Worm (Caenorhabditis elegans) whole organism, L1 larva: ENCODE data around the gene mob-2.

Experiments
- fos-1 ChIP-seq: fragments of 150-350 bp; optimal IDR thresholded peaks from 2 replicates; lab custom pipeline; 2014; ENCODE audit warnings: missing biosample characterization, missing genetic modification characterization
- mdl-1 ChIP-seq, 2 experiments: fragments of 150-350 bp; optimal IDR thresholded peaks; 2 replicates each; lab custom pipeline; 2014 to 2017; ENCODE audit warnings: missing biosample characterization in 2 of 2, missing genetic modification characterization in 2 of 2, inconsistent platforms in 1 of 2
- nhr-77 ChIP-seq: fragments of 150-350 bp; optimal IDR thresholded peaks from 2 replicates; lab custom pipeline; 2014; ENCODE audit warnings: missing biosample characterization, missing genetic modification characterization
- skn-1 ChIP-seq: fragments of 150-350 bp; optimal IDR thresholded peaks from 2 replicates; lab custom pipeline; 2014; ENCODE audit warnings: missing biosample characterization, missing genetic modification characterization

DNA sequence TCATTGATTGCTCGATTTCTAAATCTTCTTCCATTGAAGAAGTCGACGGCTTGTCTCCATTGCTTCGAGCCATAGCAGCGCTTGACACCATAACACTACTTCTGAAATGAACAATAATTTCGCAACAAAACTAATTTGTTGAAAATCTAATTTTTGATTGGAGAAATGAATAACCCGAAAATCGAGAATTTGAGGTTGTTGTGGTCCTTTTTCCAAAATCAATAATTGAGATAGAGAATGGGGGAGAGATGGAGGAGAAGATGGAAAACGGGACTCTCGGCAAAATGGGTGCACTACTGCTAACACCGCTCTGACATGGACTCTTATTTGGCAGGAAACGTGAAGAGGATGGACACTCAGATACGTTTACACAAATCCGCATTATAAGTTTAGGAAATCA, 47.7 kb downstream of the mob-2 start, which contains the start of gene snx-17:
- no peak for TF ChIP-seq nhr-77 (tag; lab: Kevin White, UChicago)
- TF ChIP-seq skn-1 (tag; lab: Kevin White, UChicago): no peak
- TF ChIP-seq fos-1: no peak
- TF ChIP-seq mdl-1 (tag; optimal IDR thresholded peaks at IDR 0.05; lab: Kevin White, UChicago): no peak
